Worm (Caenorhabditis elegans) whole organism, L1 larva: ENCODE results near the gene mct-6.
A peak's percentile ranks its signal among the peaks of the same experiment; 100 is the strongest.

Experiments
- C34B4.2 ChIP-seq: sonication (generic microtip); optimal IDR thresholded peaks from 2 replicates; lab custom pipeline; 2017; ENCODE audit warnings: mild to moderate bottlenecking, missing genetic modification characterization, missing compliant biosample characterization
- ama-1 ChIP-seq: fragments of 150-350 bp; optimal IDR thresholded peaks from 2 replicates; lab custom pipeline; 2014
- ceh-82 ChIP-seq, 3 experiments: fragments of 150-350 bp in 1 of 3; sonication (generic microtip) in 2 of 3; optimal IDR thresholded peaks; 2 replicates each; lab custom pipeline; 2014 to 2017; ENCODE audit warnings: missing biosample characterization in 3 of 3, missing genetic modification characterization in 3 of 3
- efl-3 ChIP-seq: fragments of 200-800 bp; sonication (Bioruptor generic); optimal IDR thresholded peaks from 2 replicates; lab custom pipeline; 2018; ENCODE audit warnings: mild to moderate bottlenecking, missing genetic modification characterization, missing compliant biosample characterization
- hlh-4 ChIP-seq: sonication (generic microtip); optimal IDR thresholded peaks from 2 replicates; lab custom pipeline; 2016; ENCODE audit warnings: mild to moderate bottlenecking, missing genetic modification characterization, missing compliant biosample characterization
- lin-15B ChIP-seq: fragments of 150-350 bp; sonication (generic microtip); optimal IDR thresholded peaks from 3 replicates; lab custom pipeline; 2014; ENCODE audit warnings: missing biosample characterization, missing genetic modification characterization
- lsy-2 ChIP-seq, 2 experiments: fragments of 150-350 bp; optimal IDR thresholded peaks; 2 replicates each; lab custom pipeline; 2014; ENCODE audit warnings: missing biosample characterization in 2 of 2, missing genetic modification characterization in 2 of 2
- mdl-1 ChIP-seq, 2 experiments: fragments of 150-350 bp; optimal IDR thresholded peaks; 2 replicates each; lab custom pipeline; 2014 to 2017; ENCODE audit warnings: missing biosample characterization in 2 of 2, missing genetic modification characterization in 2 of 2, inconsistent platforms in 1 of 2
- nhr-28 ChIP-seq: fragments of 150-350 bp; optimal IDR thresholded peaks from 2 replicates; lab custom pipeline; 2014; ENCODE audit warnings: missing biosample characterization, missing genetic modification characterization
- swsn-7 ChIP-seq: sonication (generic microtip); optimal IDR thresholded peaks from 2 replicates; lab custom pipeline; 2016; ENCODE audit warnings: missing genetic modification characterization, missing compliant biosample characterization
- unc-86 ChIP-seq: sonication (generic microtip); optimal IDR thresholded peaks from 2 replicates; lab custom pipeline; 2016; ENCODE audit warnings: missing genetic modification characterization, missing compliant biosample characterization
- zip-4 ChIP-seq: fragments of 200-800 bp; sonication (Bioruptor generic); optimal IDR thresholded peaks from 2 replicates; lab custom pipeline; 2018; ENCODE audit warnings: mild to moderate bottlenecking, missing genetic modification characterization, moderate library complexity, missing compliant biosample characterization
- ztf-11 ChIP-seq, 2 experiments: sonication (generic microtip); optimal IDR thresholded peaks; 2 replicates each; lab custom pipeline; 2016 to 2017; ENCODE audit warnings: missing genetic modification characterization in 2 of 2, missing biosample characterization in 1 of 2, missing compliant biosample characterization in 1 of 2
- ztf-4 ChIP-seq: fragments of 150-350 bp; optimal IDR thresholded peaks from 2 replicates; lab custom pipeline; 2014; ENCODE audit warnings: missing biosample characterization, missing genetic modification characterization

ce11 chrX:16796826-16797225 is 26.5 kb upstream of the mct-6 start:
- no peak for TF ChIP-seq nhr-28 (tag; lab: Kevin White, UChicago)
- no peak for TF ChIP-seq C34B4.2
- peak; percentile 72 to 86 (median 81) for TF ChIP-seq ceh-82 (tag; optimal IDR thresholded peaks at IDR 0.05; lab: Kevin White, UChicago)
- peak; percentile 92 for TF ChIP-seq swsn-7 (tag; lab: Kevin White, UChicago)
- TF ChIP-seq lsy-2 (tag; optimal IDR thresholded peaks at IDR 0.05; lab: Kevin White, UChicago) = peak; percentile 82 to 90
- TF ChIP-seq hlh-4 (tag; lab: Kevin White, UChicago) = no peak
- TF ChIP-seq unc-86 (tag; lab: Kevin White, UChicago) = peak; percentile 92
- peak in 1 of 2 experiments; percentile 54 for TF ChIP-seq ztf-11 (tag; optimal IDR thresholded peaks at IDR 0.05; lab: Kevin White, UChicago)
- TF ChIP-seq mdl-1 (tag; optimal IDR thresholded peaks at IDR 0.05; lab: Kevin White, UChicago) = peak; percentile 55 to 99
- TF ChIP-seq efl-3 (GFP tag; lab: Kevin White, UChicago) = no peak
- peak; percentile 23 for TF ChIP-seq lin-15B (tag; lab: Kevin White, UChicago)
- peak; percentile 46 for TF ChIP-seq zip-4 (GFP tag; lab: Kevin White, UChicago)
- TF ChIP-seq ama-1 = peak; percentile 34
- TF ChIP-seq ztf-4 (tag; lab: Kevin White, UChicago) = peak; percentile 93
